Worm (Caenorhabditis elegans): ENCODE measurements around the gene tomm-7.

DNA sequence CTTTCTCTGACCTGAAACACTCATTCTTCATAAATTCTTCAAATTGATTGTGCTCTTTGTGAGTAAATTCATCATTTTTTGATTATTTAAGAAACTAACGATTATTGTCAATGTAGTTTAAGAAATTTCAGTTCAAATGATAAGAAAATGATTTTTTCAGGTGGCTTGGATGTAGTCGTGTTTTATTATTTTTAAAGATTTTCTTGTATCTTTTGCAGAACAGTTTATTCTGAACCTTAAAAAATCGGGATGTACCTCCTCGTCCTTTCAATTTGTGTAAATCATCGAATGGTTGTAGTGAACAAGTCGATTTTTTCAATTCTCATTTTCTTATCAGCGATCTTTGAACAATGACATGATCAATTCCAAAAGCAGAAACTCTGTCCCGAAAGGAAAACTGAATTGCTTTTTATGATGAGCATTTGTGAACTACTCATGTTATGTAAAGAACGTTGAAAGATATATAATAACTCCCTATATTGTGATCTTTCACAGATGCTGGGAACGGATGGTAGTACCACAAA lies 5.9 kb downstream of the tomm-7 start, which contains the start of gene slc-17.3:
- no peak for TF ChIP-seq zag-1 (tag; optimal IDR thresholded peaks at IDR 0.05)
- no peak for TF ChIP-seq F49E8.2 (tag; optimal IDR thresholded peaks at IDR 0.05; ENCODE audit: borderline replicate concordance)
- TF ChIP-seq ama-1 (optimal IDR thresholded peaks at IDR 0.05) = no peak
- TF ChIP-seq ceh-32 (tag; optimal IDR thresholded peaks at IDR 0.05; ENCODE audit: poor library complexity) = no peak
- no peak for TF ChIP-seq madf-5 (GFP tag; IDR thresholded peaks at IDR 0.05)
- no peak for TF ChIP-seq nhr-10 (tag; optimal IDR thresholded peaks at IDR 0.05)
- TF ChIP-seq tra-1 (GFP tag; IDR thresholded peaks at IDR 0.05) = no peak
- no peak for TF ChIP-seq nhr-42 (GFP tag; IDR thresholded peaks at IDR 0.05)
- TF ChIP-seq mxl-3 (GFP tag; optimal IDR thresholded peaks at IDR 0.05) = no peak
- no peak for TF ChIP-seq ces-1 (GFP tag; optimal IDR thresholded peaks at IDR 0.05)
- TF ChIP-seq mdl-1 (tag; optimal IDR thresholded peaks at IDR 0.05) = no peak
- no peak for TF ChIP-seq skn-1 (tag; optimal IDR thresholded peaks at IDR 0.05)
- no peak for TF ChIP-seq daf-16 (GFP tag; optimal IDR thresholded peaks at IDR 0.05)
- no peak for TF ChIP-seq daf-16 (tag; optimal IDR thresholded peaks at IDR 0.05)
- TF ChIP-seq nhr-77 (tag; optimal IDR thresholded peaks at IDR 0.05) = peak; percentile 16

Data from whole organism, L4 larva.